Fruit fly (Drosophila melanogaster) whole organism, embryonic: ENCODE results near the gene CG13699.

Experiments
- Atf3 ChIP-seq: fragments of 200-800 bp; sonication (Bioruptor generic); optimal IDR thresholded peaks from 3 replicates; lab custom pipeline; 2016; ENCODE audit warnings: missing biosample characterization, missing genetic modification characterization
- B-H2 ChIP-seq: fragments of 200-800 bp; sonication (Bioruptor generic); optimal IDR thresholded peaks from 2 replicates; lab custom pipeline; 2018; ENCODE audit warnings: missing biosample characterization, mild to moderate bottlenecking, missing genetic modification characterization
- CG10462 ChIP-seq: fragments of 200-800 bp; sonication (Bioruptor generic); optimal IDR thresholded peaks from 2 replicates; lab custom pipeline; 2016; ENCODE audit warnings: missing biosample characterization, missing genetic modification characterization
- CG10565 ChIP-seq: fragments of 200-800 bp; sonication (Bioruptor generic); optimal IDR thresholded peaks from 3 replicates; lab custom pipeline; 2016; ENCODE audit warnings: missing biosample characterization, mild to moderate bottlenecking, missing genetic modification characterization
- CG12071 ChIP-seq: fragments of 200-800 bp; sonication (Bioruptor generic); optimal IDR thresholded peaks from 3 replicates; lab custom pipeline; 2018; ENCODE audit warnings: missing biosample characterization, mild to moderate bottlenecking, missing genetic modification characterization
- CG12155 ChIP-seq: fragments of 200-800 bp; sonication (Bioruptor generic); optimal IDR thresholded peaks from 3 replicates; lab custom pipeline; 2016; ENCODE audit warnings: missing biosample characterization, missing genetic modification characterization
- CG12769 ChIP-seq: fragments of 200-800 bp; sonication (Bioruptor generic); optimal IDR thresholded peaks from 2 replicates; lab custom pipeline; 2019; ENCODE audit warnings: missing biosample characterization, mild to moderate bottlenecking, missing genetic modification characterization, moderate library complexity
- CG13296 ChIP-seq: fragments of 200-800 bp; sonication (Bioruptor generic); optimal IDR thresholded peaks from 3 replicates; lab custom pipeline; 2018; ENCODE audit warnings: missing biosample characterization, mild to moderate bottlenecking, missing genetic modification characterization
- CG13424 ChIP-seq: fragments of 200-800 bp; sonication (Bioruptor generic); optimal IDR thresholded peaks from 2 replicates; lab custom pipeline; 2019; ENCODE audit warnings: missing biosample characterization, mild to moderate bottlenecking, missing genetic modification characterization, moderate library complexity
- CG1529 ChIP-seq: fragments of 200-800 bp; sonication (Bioruptor generic); optimal IDR thresholded peaks from 3 replicates; lab custom pipeline; 2018; ENCODE audit warnings: missing biosample characterization, missing genetic modification characterization
- CG1603 ChIP-seq: fragments of 200-800 bp; sonication (Bioruptor generic); optimal IDR thresholded peaks from 2 replicates; lab custom pipeline; 2019; ENCODE audit warnings: missing biosample characterization, mild to moderate bottlenecking, missing genetic modification characterization, moderate library complexity
- CG17385 ChIP-seq: fragments of 200-800 bp; sonication (Bioruptor generic); optimal IDR thresholded peaks from 3 replicates; lab custom pipeline; 2018; ENCODE audit warnings: missing biosample characterization, mild to moderate bottlenecking, missing genetic modification characterization
- CG34224 ChIP-seq: fragments of 200-800 bp; sonication (Bioruptor generic); IDR thresholded peaks from 3 replicates; pipeline ENCODE4 v1.3.6; 2022; ENCODE audit warnings: missing biosample characterization, missing genetic modification characterization; ENCODE audit not compliant: partially characterized antibody
- CG34422 ChIP-seq: fragments of 200-800 bp; sonication (Bioruptor generic); IDR thresholded peaks from 3 replicates; pipeline ENCODE4 v1.3.6; 2022; ENCODE audit warnings: missing biosample characterization, missing genetic modification characterization
- CG3995 ChIP-seq: fragments of 200-800 bp; sonication (Bioruptor generic); optimal IDR thresholded peaks from 3 replicates; lab custom pipeline; 2016; ENCODE audit warnings: missing biosample characterization, missing genetic modification characterization
- CG4617 ChIP-seq: fragments of 200-800 bp; sonication (Bioruptor generic); optimal IDR thresholded peaks from 3 replicates; lab custom pipeline; 2016; ENCODE audit warnings: missing biosample characterization, missing genetic modification characterization, borderline replicate concordance
- CG4730 ChIP-seq: fragments of 200-800 bp; sonication (Bioruptor generic); IDR thresholded peaks from 2 replicates; pipeline ENCODE4 v1.3.6; 2022; ENCODE audit warnings: missing biosample characterization, missing genetic modification characterization
- CG7928 ChIP-seq: fragments of 200-800 bp; sonication (Bioruptor generic); optimal IDR thresholded peaks from 2 replicates; lab custom pipeline; 2017; ENCODE audit warnings: missing biosample characterization, mild to moderate bottlenecking, missing genetic modification characterization
- CG7987 ChIP-seq: fragments of 200-800 bp; sonication (Bioruptor generic); optimal IDR thresholded peaks from 2 replicates; lab custom pipeline; 2018; ENCODE audit warnings: missing biosample characterization, mild to moderate bottlenecking, missing genetic modification characterization, moderate library complexity
- CHES-1-like ChIP-seq: fragments of 200-800 bp; sonication (Bioruptor generic); optimal IDR thresholded peaks from 2 replicates; lab custom pipeline; 2016; ENCODE audit warnings: missing biosample characterization, missing genetic modification characterization
- CTCF ChIP-seq: fragments of 200-800 bp; sonication (Bioruptor generic); optimal IDR thresholded peaks from 2 replicates; lab custom pipeline; 2017; ENCODE audit warnings: missing biosample characterization, mild to moderate bottlenecking, missing genetic modification characterization, moderate library complexity
- Hand ChIP-seq: fragments of 200-800 bp; sonication (Bioruptor generic); optimal IDR thresholded peaks from 2 replicates; lab custom pipeline; 2017; ENCODE audit warnings: mild to moderate bottlenecking, missing biosample characterization, missing genetic modification reagents, missing genetic modification characterization
- Med ChIP-seq: fragments of 200-800 bp; sonication (Bioruptor generic); peaks from one replicate; lab custom pipeline; 2016; ENCODE audit warnings: missing biosample characterization, missing genetic modification characterization, mild to moderate bottlenecking, inconsistent platforms, moderate library complexity
- Nf-YA ChIP-seq: fragments of 200-800 bp; sonication (Bioruptor generic); IDR thresholded peaks from 2 replicates; pipeline ENCODE4 v1.3.6; 2022; ENCODE audit warnings: missing biosample characterization, missing genetic modification characterization
- Rx ChIP-seq: fragments of 200-800 bp; sonication (Bioruptor generic); IDR thresholded peaks from 2 replicates; pipeline ENCODE4 v1.3.6; 2022; ENCODE audit warnings: missing biosample characterization, missing genetic modification characterization
- Stat92E ChIP-seq, 3 experiments: fragments of >200 bp in 2 of 3; fragments of 200-800 bp in 1 of 3; sonication (Bioruptor generic) in 1 of 3; optimal IDR thresholded peaks; 2 replicates each; lab custom pipeline; 2017 to 2019; ENCODE audit warnings: missing biosample characterization in 3 of 3, missing genetic modification characterization in 3 of 3, mild to moderate bottlenecking in 1 of 3, moderate library complexity in 1 of 3
- ash1 ChIP-seq: fragments of 200-800 bp; sonication (Bioruptor generic); optimal IDR thresholded peaks from 2 replicates; lab custom pipeline; 2018; ENCODE audit warnings: missing biosample characterization, mild to moderate bottlenecking, missing genetic modification characterization
- az2 ChIP-seq: fragments of 200-800 bp; sonication (Bioruptor generic); optimal IDR thresholded peaks from 3 replicates; lab custom pipeline; 2016; ENCODE audit warnings: missing biosample characterization, missing genetic modification characterization
- danr ChIP-seq: fragments of 200-800 bp; sonication (Bioruptor generic); IDR thresholded peaks from 2 replicates; pipeline ENCODE4 v1.3.6; 2022; ENCODE audit warnings: missing biosample characterization, missing genetic modification characterization
- dimm ChIP-seq: fragments of 200-800 bp; sonication (Bioruptor generic); IDR thresholded peaks from 2 replicates; pipeline ENCODE4 v1.3.6; 2022; ENCODE audit warnings: missing biosample characterization, missing genetic modification characterization
- dpn ChIP-seq, 2 experiments: fragments of 200-800 bp; sonication (Bioruptor generic); optimal IDR thresholded peaks; 3 replicates each; lab custom pipeline; 2016; ENCODE audit warnings: missing biosample characterization in 2 of 2, missing genetic modification characterization in 2 of 2
- eyg ChIP-seq: fragments of 200-800 bp; sonication (Bioruptor generic); optimal IDR thresholded peaks from 3 replicates; lab custom pipeline; 2016; ENCODE audit warnings: missing biosample characterization, missing genetic modification characterization
- gcm ChIP-seq: fragments of 200-800 bp; sonication (Bioruptor generic); optimal IDR thresholded peaks from 2 replicates; lab custom pipeline; 2019; ENCODE audit warnings: missing biosample characterization, mild to moderate bottlenecking, missing genetic modification characterization, moderate library complexity
- gem ChIP-seq: fragments of 200-800 bp; sonication (Bioruptor generic); optimal IDR thresholded peaks from 2 replicates; lab custom pipeline; 2019; ENCODE audit warnings: missing biosample characterization, mild to moderate bottlenecking, missing genetic modification characterization, moderate library complexity
- hb ChIP-seq: fragments of 200-800 bp; sonication (Bioruptor generic); IDR thresholded peaks from 3 replicates; pipeline ENCODE4 v1.3.6; 2022; ENCODE audit warnings: missing biosample characterization, missing genetic modification characterization; ENCODE audit not compliant: partially characterized antibody
- hth ChIP-seq: fragments of >200 bp; optimal IDR thresholded peaks from 2 replicates; lab custom pipeline; 2017; ENCODE audit warnings: inconsistent platforms
- insv ChIP-seq, 2 experiments: fragments of 200-800 bp; sonication (Bioruptor generic); optimal IDR thresholded peaks; 3 replicates each; lab custom pipeline; 2016 to 2018; ENCODE audit warnings: missing biosample characterization in 2 of 2, missing genetic modification characterization in 2 of 2
- jigr1 ChIP-seq: fragments of 200-800 bp; sonication (Bioruptor generic); IDR thresholded peaks from 3 replicates; pipeline ENCODE4 v1.3.6; 2022; ENCODE audit warnings: missing biosample characterization, missing genetic modification characterization
- kay ChIP-seq: fragments of 200-800 bp; sonication (Bioruptor generic); optimal IDR thresholded peaks from 2 replicates; lab custom pipeline; 2016; ENCODE audit warnings: missing biosample characterization, missing genetic modification characterization
- lov ChIP-seq, 2 experiments: fragments of 200-800 bp in 1 of 2; fragments of >200 bp in 1 of 2; sonication (Bioruptor generic) in 1 of 2; IDR thresholded peaks in 1 of 2; optimal IDR thresholded peaks in 1 of 2; 2 replicates in 1 of 2; 3 replicates in 1 of 2; pipeline versions ENCODE4 v1.3.6 to Lab custom; 2017 to 2022; ENCODE audit warnings: missing biosample characterization in 1 of 2, missing genetic modification characterization in 1 of 2
- luna ChIP-seq: fragments of 200-800 bp; sonication (Bioruptor generic); optimal IDR thresholded peaks from 2 replicates; lab custom pipeline; 2016; ENCODE audit warnings: missing biosample characterization, missing genetic modification characterization
- onecut ChIP-seq: fragments of 200-800 bp; sonication (Bioruptor generic); IDR thresholded peaks from 2 replicates; pipeline ENCODE4 v1.3.6; 2022; ENCODE audit warnings: missing biosample characterization, missing genetic modification characterization
- pan ChIP-seq, 4 experiments: fragments of >200 bp in 3 of 4; fragments of 200-800 bp in 1 of 4; sonication (Bioruptor generic) in 1 of 4; optimal IDR thresholded peaks in 3 of 4; IDR thresholded peaks in 1 of 4; 2 replicates each; pipeline versions ENCODE4 v1.3.6 to Lab custom; 2017 to 2022; ENCODE audit warnings: missing biosample characterization in 2 of 4, missing genetic modification characterization in 2 of 4, mixed read lengths in 1 of 4
- pfk ChIP-seq: fragments of 200-800 bp; sonication (Bioruptor generic); optimal IDR thresholded peaks from 2 replicates; lab custom pipeline; 2018; ENCODE audit warnings: missing biosample characterization, mild to moderate bottlenecking, missing genetic modification characterization, moderate library complexity
- pros ChIP-seq: fragments of 200-800 bp; sonication (Bioruptor generic); optimal IDR thresholded peaks from 3 replicates; lab custom pipeline; 2019; ENCODE audit warnings: missing biosample characterization, mild to moderate bottlenecking, missing genetic modification characterization, moderate library complexity
- sens-2 ChIP-seq: fragments of 200-800 bp; sonication (Bioruptor generic); IDR thresholded peaks from 2 replicates; pipeline ENCODE4 v1.3.6; 2022; ENCODE audit warnings: missing biosample characterization, missing genetic modification characterization
- so ChIP-seq: fragments of 200-800 bp; sonication (Bioruptor generic); IDR thresholded peaks from 3 replicates; pipeline ENCODE4 v1.3.6; 2022; ENCODE audit warnings: missing biosample characterization, missing genetic modification characterization
- tll ChIP-seq, 2 experiments: fragments of 200-800 bp in 1 of 2; fragments of >200 bp in 1 of 2; sonication (Bioruptor generic) in 1 of 2; optimal IDR thresholded peaks; 2 replicates each; lab custom pipeline; 2017 to 2019; ENCODE audit warnings: missing biosample characterization in 2 of 2, missing genetic modification characterization in 2 of 2, mild to moderate bottlenecking in 1 of 2, moderate library complexity in 1 of 2
- yki ChIP-seq: fragments of >200 bp; optimal IDR thresholded peaks from 3 replicates; lab custom pipeline; 2018

The CG13699 gene

dm6 chr3L:18192858-18193478 is 30.6 kb upstream of the CG13699 start (continued):
- TF ChIP-seq dpn (GFP tag; optimal IDR thresholded peaks at IDR 0.05; lab: Kevin White, UChicago) (peak in 1 of 2 experiments; percentile 63), CG12155 (peak; percentile 63), Stat92E (GFP tag; optimal IDR thresholded peaks at IDR 0.05; lab: Kevin White, UChicago) (peak in 1 of 3 experiments; percentile 54), luna (GFP tag; lab: Kevin White, UChicago) (no peak), Hand (GFP tag; lab: Kevin White, UChicago) (peak; percentile 21), CG4730 (peak; percentile 64), tll (GFP tag; optimal IDR thresholded peaks at IDR 0.05; lab: Kevin White, UChicago) (peak in 1 of 2 experiments; percentile 24), CG12769 (tag; lab: Kevin White, UChicago) (no peak), pan (optimal IDR thresholded peaks at IDR 0.05; lab: Kevin White, UChicago) (no peak), pan (GFP tag; optimal IDR thresholded peaks at IDR 0.05 in 1 of 2, IDR thresholded peaks at IDR 0.05 in 1 of 2) (peak in 1 of 2 experiments; percentile 60), dimm (peak; percentile 19; the same call in 1 of the 2 replicates), B-H2 (GFP tag; lab: Kevin White, UChicago) (no peak), CG1529 (GFP tag; lab: Kevin White, UChicago) (peak; percentile 59), CG10462 (GFP tag; lab: Kevin White, UChicago) (peak; percentile 53), gcm (peak; percentile 82), jigr1 (GFP tag; lab: Robert Waterston, UW) (peak; percentile 17; the same call in 1 of the 3 replicates), kay (GFP tag; lab: Kevin White, UChicago) (peak; percentile 36), pros (GFP tag; lab: Kevin White, UChicago) (peak; percentile 17), ash1 (GFP tag; lab: Kevin White, UChicago) (no peak), az2 (peak; percentile 74), CTCF (GFP tag; lab: Kevin White, UChicago) (no peak), hth (lab: Kevin White, UChicago) (no peak), CG12071 (GFP tag; lab: Kevin White, UChicago) (no peak), CG13424 (peak; percentile 81), CG1603 (tag; lab: Kevin White, UChicago) (no peak), eyg (no peak), sens-2 (GFP tag; lab: Robert Waterston, UW) (no peak; the same call in 1 of the 2 replicates), CG34422 (GFP tag; lab: Robert Waterston, UW) (peak; percentile 41; the same call in 1 of the 3 replicates), insv (GFP tag; optimal IDR thresholded peaks at IDR 0.05; lab: Kevin White, UChicago) (no peak), onecut (peak; percentile 50), lov (optimal IDR thresholded peaks at IDR 0.05; lab: Kevin White, UChicago) (no peak), lov (GFP tag; IDR thresholded peaks at IDR 0.05; lab: Robert Waterston, UW) (0 out of 3 replicates have a peak, but pooled peaks have one; percentile 45), yki (lab: Kevin White, UChicago) (no peak), Med (peak; percentile 14), CG7928 (GFP tag; lab: Kevin White, UChicago) (no peak), hb (GFP tag; lab: Robert Waterston, UW) (no peak), CG34224 (GFP tag; lab: Robert Waterston, UW) (no peak), CG3995 (GFP tag; lab: Kevin White, UChicago) (no peak), CG4617 (GFP tag; lab: Kevin White, UChicago) (peak; percentile 19), Nf-YA (no peak), CG7987 (GFP tag; lab: Kevin White, UChicago) (no peak), danr (GFP tag; lab: Robert Waterston, UW) (peak; percentile 32; the same call in 1 of the 2 replicates), CG13296 (GFP tag; lab: Kevin White, UChicago) (peak; percentile 47), CG10565 (GFP tag; lab: Kevin White, UChicago) (no peak), pfk (GFP tag; lab: Kevin White, UChicago) (no peak), CHES-1-like (GFP tag; lab: Kevin White, UChicago) (no peak), CG17385 (peak; percentile 72), Atf3 (GFP tag; lab: Kevin White, UChicago) (no peak), gem (tag; lab: Kevin White, UChicago) (peak; percentile 92), Rx (GFP tag; lab: Robert Waterston, UW) (no peak), so (GFP tag; lab: Robert Waterston, UW) (peak; percentile 73; the same call in 1 of the 3 replicates)
